Fruit fly (Drosophila melanogaster) whole organism, embryonic: ENCODE measurements around the gene cv-c.
A peak's percentile ranks its signal among the peaks of the same experiment; 100 is the strongest.

Source experiments
- CG10565 ChIP-seq: fragments of 200-800 bp; sonication (Bioruptor generic); optimal IDR thresholded peaks from 3 replicates; lab custom pipeline; 2016; ENCODE audit warnings: missing biosample characterization, mild to moderate bottlenecking, missing genetic modification characterization
- CG11398 ChIP-seq: fragments of 200-800 bp; sonication (Bioruptor generic); optimal IDR thresholded peaks from 2 replicates; lab custom pipeline; 2016; ENCODE audit warnings: missing biosample characterization, missing genetic modification characterization
- CG14050 ChIP-seq: fragments of 200-800 bp; sonication (Bioruptor generic); IDR thresholded peaks from 3 replicates; pipeline ENCODE4 v1.3.6; 2022; ENCODE audit warnings: missing biosample characterization, missing genetic modification characterization
- CG14965 ChIP-seq: fragments of 200-800 bp; sonication (Bioruptor generic); optimal IDR thresholded peaks from 2 replicates; lab custom pipeline; 2016; ENCODE audit warnings: missing biosample characterization, missing genetic modification characterization, borderline replicate concordance
- CG15696 ChIP-seq: fragments of 200-800 bp; sonication (Bioruptor generic); optimal IDR thresholded peaks from 2 replicates; lab custom pipeline; 2019; ENCODE audit warnings: missing biosample characterization, mild to moderate bottlenecking, missing genetic modification characterization, moderate library complexity
- CG16779 ChIP-seq: fragments of 200-800 bp; sonication (Bioruptor generic); IDR thresholded peaks from 2 replicates; pipeline ENCODE4 v1.3.6; 2022; ENCODE audit warnings: missing biosample characterization, missing genetic modification characterization
- CG16813 ChIP-seq: fragments of 200-800 bp; sonication (Bioruptor generic); IDR thresholded peaks from 3 replicates; pipeline ENCODE4 v1.3.6; 2022; ENCODE audit warnings: missing biosample characterization, missing genetic modification characterization; ENCODE audit not compliant: partially characterized antibody
- CG6654 ChIP-seq: fragments of 200-800 bp; sonication (Bioruptor generic); optimal IDR thresholded peaks from 2 replicates; lab custom pipeline; 2017; ENCODE audit warnings: missing biosample characterization, mild to moderate bottlenecking, missing genetic modification characterization
- CG6765 ChIP-seq: fragments of 200-800 bp; sonication (Bioruptor generic); optimal IDR thresholded peaks from 3 replicates; lab custom pipeline; 2017; ENCODE audit warnings: missing biosample characterization, mild to moderate bottlenecking, missing genetic modification characterization
- CG7745 ChIP-seq: fragments of 200-800 bp; sonication (Bioruptor generic); optimal IDR thresholded peaks from 2 replicates; lab custom pipeline; 2018; ENCODE audit warnings: missing biosample characterization, mild to moderate bottlenecking, missing genetic modification characterization, moderate library complexity
- CG7987 ChIP-seq: fragments of 200-800 bp; sonication (Bioruptor generic); optimal IDR thresholded peaks from 2 replicates; lab custom pipeline; 2018; ENCODE audit warnings: missing biosample characterization, mild to moderate bottlenecking, missing genetic modification characterization, moderate library complexity
- CG9609 ChIP-seq: fragments of 200-800 bp; sonication (Bioruptor generic); optimal IDR thresholded peaks from 3 replicates; lab custom pipeline; 2016; ENCODE audit warnings: missing biosample characterization, missing genetic modification characterization
- Dad ChIP-seq: fragments of 200-800 bp; sonication (Bioruptor generic); optimal IDR thresholded peaks from 3 replicates; lab custom pipeline; 2016; ENCODE audit warnings: missing biosample characterization, missing genetic modification characterization
- ERR ChIP-seq: fragments of 200-800 bp; sonication (Bioruptor generic); optimal IDR thresholded peaks from 2 replicates; lab custom pipeline; 2016; ENCODE audit warnings: missing biosample characterization, missing genetic modification characterization
- Fer2 ChIP-seq: fragments of 200-800 bp; sonication (Bioruptor generic); optimal IDR thresholded peaks from 2 replicates; lab custom pipeline; 2018; ENCODE audit warnings: missing biosample characterization, mild to moderate bottlenecking, missing genetic modification characterization, moderate library complexity
- Fer3 ChIP-seq: fragments of 200-800 bp; sonication (Bioruptor generic); optimal IDR thresholded peaks from 2 replicates; lab custom pipeline; 2018; ENCODE audit warnings: missing biosample characterization, mild to moderate bottlenecking, missing genetic modification characterization, moderate library complexity
- HLH4C ChIP-seq: fragments of 200-800 bp; sonication (Bioruptor generic); IDR thresholded peaks from 3 replicates; pipeline ENCODE4 v1.3.6; 2022; ENCODE audit warnings: missing biosample characterization, missing genetic modification characterization; ENCODE audit not compliant: partially characterized antibody
- HLH54F ChIP-seq: fragments of 200-800 bp; sonication (Bioruptor generic); optimal IDR thresholded peaks from 3 replicates; lab custom pipeline; 2016; ENCODE audit warnings: missing biosample characterization, missing genetic modification characterization
- Hr39 ChIP-seq: fragments of >200 bp; optimal IDR thresholded peaks from 2 replicates; lab custom pipeline; 2017
- Lpt ChIP-seq: fragments of >200 bp; optimal IDR thresholded peaks from 2 replicates; lab custom pipeline; 2018; ENCODE audit warnings: missing biosample characterization, missing genetic modification characterization
- Mrtf ChIP-seq: fragments of 200-800 bp; sonication (Bioruptor generic); IDR thresholded peaks from 3 replicates; pipeline ENCODE4 v1.3.6; 2022; ENCODE audit warnings: missing biosample characterization, missing genetic modification characterization
- Nf-YC ChIP-seq: fragments of 200-800 bp; optimal IDR thresholded peaks from 3 replicates; lab custom pipeline; 2019; ENCODE audit warnings: missing biosample characterization, mild to moderate bottlenecking, missing genetic modification characterization, moderate library complexity
- NfI ChIP-seq: fragments of 200-800 bp; sonication (Bioruptor generic); optimal IDR thresholded peaks from 3 replicates; lab custom pipeline; 2018; ENCODE audit warnings: missing biosample characterization, mild to moderate bottlenecking, missing genetic modification characterization, moderate library complexity
- Sox100B ChIP-seq: fragments of 200-800 bp; sonication (Bioruptor generic); optimal IDR thresholded peaks from 3 replicates; lab custom pipeline; 2018; ENCODE audit warnings: missing biosample characterization, mild to moderate bottlenecking, missing genetic modification characterization
- Taf1 ChIP-seq: fragments of 200-800 bp; sonication (Bioruptor generic); IDR thresholded peaks from 2 replicates; pipeline ENCODE4 v1.3.6; 2022; ENCODE audit warnings: missing biosample characterization, missing genetic modification characterization
- Trl ChIP-seq, 3 experiments: fragments of >200 bp in 2 of 3; fragments of 200-800 bp in 1 of 3; sonication (Bioruptor generic) in 1 of 3; optimal IDR thresholded peaks; 2 replicates in 1 of 3; 3 replicates in 2 of 3; lab custom pipeline; 2016 to 2017; ENCODE audit warnings: missing biosample characterization in 1 of 3, missing genetic modification characterization in 1 of 3
- Usf ChIP-seq: fragments of 200-800 bp; sonication (Bioruptor generic); optimal IDR thresholded peaks from 2 replicates; lab custom pipeline; 2017; ENCODE audit warnings: missing genotype, missing biosample characterization, missing genetic modification characterization
- ac ChIP-seq: fragments of 200-800 bp; sonication (Bioruptor generic); optimal IDR thresholded peaks from 3 replicates; lab custom pipeline; 2017; ENCODE audit warnings: missing biosample characterization, mild to moderate bottlenecking, missing genetic modification characterization
- aop ChIP-seq: fragments of 200-800 bp; sonication (Bioruptor generic); IDR thresholded peaks from 2 replicates; pipeline ENCODE4 v1.3.6; 2022; ENCODE audit warnings: missing biosample characterization, missing genetic modification characterization
- br ChIP-seq: fragments of >200 bp; optimal IDR thresholded peaks from 2 replicates; lab custom pipeline; 2017
- chif ChIP-seq, 2 experiments: fragments of 200-800 bp; sonication (Bioruptor generic); optimal IDR thresholded peaks; 3 replicates each; lab custom pipeline; 2016; ENCODE audit warnings: missing biosample characterization in 2 of 2, missing genetic modification characterization in 2 of 2
- corto ChIP-seq: fragments of 200-800 bp; sonication (Bioruptor generic); optimal IDR thresholded peaks from 2 replicates; lab custom pipeline; 2016; ENCODE audit warnings: missing biosample characterization, mild to moderate bottlenecking, missing genetic modification characterization, moderate library complexity
- danr ChIP-seq: fragments of 200-800 bp; sonication (Bioruptor generic); IDR thresholded peaks from 2 replicates; pipeline ENCODE4 v1.3.6; 2022; ENCODE audit warnings: missing biosample characterization, missing genetic modification characterization
- en ChIP-seq: fragments of 200-800 bp; sonication (Bioruptor generic); optimal IDR thresholded peaks from 2 replicates; lab custom pipeline; 2016; ENCODE audit warnings: missing biosample characterization, missing genetic modification characterization
- fd102C ChIP-seq: fragments of 200-800 bp; sonication (Bioruptor generic); optimal IDR thresholded peaks from 2 replicates; lab custom pipeline; 2018; ENCODE audit warnings: missing biosample characterization, mild to moderate bottlenecking, missing genetic modification characterization, moderate library complexity
- gro ChIP-seq: fragments of 200-800 bp; sonication (Bioruptor generic); optimal IDR thresholded peaks from 2 replicates; lab custom pipeline; 2016; ENCODE audit warnings: missing biosample characterization, missing genetic modification characterization
- her ChIP-seq: fragments of 200-800 bp; sonication (Bioruptor generic); optimal IDR thresholded peaks from 2 replicates; lab custom pipeline; 2016; ENCODE audit warnings: missing biosample characterization, missing genetic modification characterization
- hth ChIP-seq: fragments of >200 bp; optimal IDR thresholded peaks from 2 replicates; lab custom pipeline; 2017; ENCODE audit warnings: inconsistent platforms
- nerfin-2 ChIP-seq: fragments of 200-800 bp; sonication (Bioruptor generic); IDR thresholded peaks from 2 replicates; pipeline ENCODE4 v1.3.6; 2022; ENCODE audit warnings: missing biosample characterization, missing genetic modification characterization; ENCODE audit not compliant: partially characterized antibody
- oc ChIP-seq: fragments of 200-800 bp; sonication (Bioruptor generic); optimal IDR thresholded peaks from 2 replicates; lab custom pipeline; 2018; ENCODE audit warnings: missing biosample characterization, mild to moderate bottlenecking, missing genetic modification characterization, moderate library complexity
- psq ChIP-seq: fragments of 200-800 bp; sonication (Bioruptor generic); optimal IDR thresholded peaks from 2 replicates; lab custom pipeline; 2017; ENCODE audit warnings: missing biosample characterization, missing genetic modification characterization
- ranshi ChIP-seq: fragments of 200-800 bp; sonication (Bioruptor generic); IDR thresholded peaks from 2 replicates; pipeline ENCODE4 v1.3.6; 2022; ENCODE audit warnings: missing biosample characterization, missing genetic modification characterization
- seq ChIP-seq: fragments of 200-800 bp; sonication (Bioruptor generic); IDR thresholded peaks from 2 replicates; pipeline ENCODE4 v1.3.6; 2022; ENCODE audit warnings: missing biosample characterization, missing genetic modification characterization
- sim ChIP-seq: fragments of 200-800 bp; sonication (Bioruptor generic); IDR thresholded peaks from 2 replicates; pipeline ENCODE4 v1.3.6; 2022; ENCODE audit warnings: missing biosample characterization, missing genetic modification characterization
- sima ChIP-seq: fragments of 200-800 bp; sonication (Bioruptor generic); optimal IDR thresholded peaks from 2 replicates; lab custom pipeline; 2016; ENCODE audit warnings: missing biosample characterization, missing genetic modification characterization
- slp2 ChIP-seq: fragments of 200-800 bp; sonication (Bioruptor generic); optimal IDR thresholded peaks from 2 replicates; lab custom pipeline; 2016; ENCODE audit warnings: missing biosample characterization, missing genetic modification characterization
- sna ChIP-seq: fragments of 200-800 bp; sonication (Bioruptor generic); IDR thresholded peaks from 2 replicates; pipeline ENCODE4 v1.3.6; 2022; ENCODE audit warnings: missing biosample characterization, missing genetic modification characterization; ENCODE audit not compliant: partially characterized antibody
- sob ChIP-seq: fragments of 200-800 bp; sonication (Bioruptor generic); IDR thresholded peaks from 2 replicates; pipeline ENCODE4 v1.3.6; 2022; ENCODE audit warnings: missing biosample characterization, missing genetic modification characterization
- vvl ChIP-seq: fragments of 200-800 bp; sonication (Bioruptor generic); IDR thresholded peaks from 2 replicates; pipeline ENCODE4 v1.3.6; 2022; ENCODE audit warnings: missing biosample characterization, missing genetic modification characterization
- wdn ChIP-seq: fragments of 200-800 bp; sonication (Bioruptor generic); IDR thresholded peaks from 2 replicates; pipeline ENCODE4 v1.3.6; 2022; ENCODE audit warnings: missing biosample characterization, missing genetic modification characterization
- yki ChIP-seq: fragments of >200 bp; optimal IDR thresholded peaks from 3 replicates; lab custom pipeline; 2018

The cv-c gene

dm6 chr3R:14478438-14479033, 3.0 kb downstream of the cv-c start (continued):
- TF ChIP-seq sima (GFP tag; lab: Kevin White, UChicago) (no peak), Taf1 (GFP tag; lab: Robert Waterston, UW) (no peak), Hr39 (no peak), Usf (GFP tag; lab: Kevin White, UChicago) (no peak), aop (GFP tag; lab: Robert Waterston, UW) (no peak), CG10565 (GFP tag; lab: Kevin White, UChicago) (no peak), NfI (GFP tag; lab: Kevin White, UChicago) (peak; percentile 40), sim (GFP tag; lab: Robert Waterston, UW) (peak; percentile 62; the same call in 1 of the 2 replicates), br (lab: Kevin White, UChicago) (no peak), danr (GFP tag; lab: Robert Waterston, UW) (no peak), Trl (optimal IDR thresholded peaks at IDR 0.05; lab: Kevin White, UChicago) (peak; percentile 46 to 65), Trl (GFP tag; optimal IDR thresholded peaks at IDR 0.05; lab: Kevin White, UChicago) (no peak), sob (peak; percentile 71), yki (no peak), fd102C (GFP tag; lab: Kevin White, UChicago) (no peak), Nf-YC (tag; lab: Kevin White, UChicago) (peak; percentile 64), vvl (GFP tag; lab: Robert Waterston, UW) (peak; percentile 88), CG7745 (tag; lab: Kevin White, UChicago) (no peak), CG6654 (GFP tag; lab: Kevin White, UChicago) (peak; percentile 30), slp2 (peak; percentile 3), Lpt (no peak), gro (GFP tag; lab: Kevin White, UChicago) (no peak), Fer3 (tag; lab: Kevin White, UChicago) (peak; percentile 82), ac (GFP tag; lab: Kevin White, UChicago) (no peak), nerfin-2 (GFP tag; lab: Robert Waterston, UW) (no peak), ERR (GFP tag; lab: Kevin White, UChicago) (no peak), psq (GFP tag; lab: Kevin White, UChicago) (peak; percentile 48), CG14965 (GFP tag; lab: Kevin White, UChicago) (no peak), wdn (GFP tag; lab: Robert Waterston, UW) (peak; percentile 38; the same call in 1 of the 2 replicates), seq (GFP tag; lab: Robert Waterston, UW) (0 out of 2 replicates have a peak, but pooled peaks have one; percentile 37), oc (tag; lab: Kevin White, UChicago) (peak; percentile 81), CG6765 (GFP tag; lab: Kevin White, UChicago) (peak; percentile 47), Mrtf (0 out of 3 replicates have a peak, but pooled peaks have one; percentile 4), CG16813 (GFP tag; lab: Robert Waterston, UW) (no peak), CG9609 (GFP tag; lab: Kevin White, UChicago) (no peak), HLH4C (no peak), Sox100B (GFP tag; lab: Kevin White, UChicago) (peak; percentile 76), Dad (GFP tag; lab: Kevin White, UChicago) (peak; percentile 21), CG14050 (GFP tag; lab: Robert Waterston, UW) (peak; percentile 29; the same call in 1 of the 3 replicates), Fer2 (tag; lab: Kevin White, UChicago) (peak; percentile 41), ranshi (GFP tag; lab: Robert Waterston, UW) (peak; percentile 73; the same call in 1 of the 2 replicates), CG15696 (peak; percentile 86), her (GFP tag; lab: Kevin White, UChicago) (no peak), chif (GFP tag; optimal IDR thresholded peaks at IDR 0.05; lab: Kevin White, UChicago) (peak; percentile 64 to 67), en (GFP tag; lab: Kevin White, UChicago) (no peak), CG7987 (GFP tag; lab: Kevin White, UChicago) (no peak), CG16779 (GFP tag; lab: Robert Waterston, UW) (no peak), hth (lab: Kevin White, UChicago) (no peak), corto (GFP tag; lab: Kevin White, UChicago) (no peak), CG11398 (no peak), sna (GFP tag; lab: Robert Waterston, UW) (no peak), HLH54F (GFP tag; lab: Kevin White, UChicago) (peak; percentile 16)
